Fruit fly (Drosophila melanogaster) whole organism, pupa: Measurements from ENCODE around the gene Kr-h2.

Experiments
- CG10348 ChIP-seq: fragments of 200-800 bp; sonication (Bioruptor generic); IDR thresholded peaks from 2 replicates; pipeline ENCODE4 v1.3.6; 2022; ENCODE audit warnings: missing biosample characterization, missing genetic modification characterization
- CG12605 ChIP-seq: fragments of 200-800 bp; sonication (Bioruptor generic); IDR thresholded peaks from 2 replicates; pipeline ENCODE4 v1.3.6; 2022; ENCODE audit warnings: missing biosample characterization, missing genetic modification characterization
- CG17806 ChIP-seq: fragments of 200-800 bp; sonication (Bioruptor generic); optimal IDR thresholded peaks from 2 replicates; lab custom pipeline; 2018; ENCODE audit warnings: missing biosample characterization, mild to moderate bottlenecking, missing genetic modification characterization, moderate library complexity
- CG34367 ChIP-seq: fragments of 200-800 bp; sonication (Bioruptor generic); optimal IDR thresholded peaks from 2 replicates; lab custom pipeline; 2018; ENCODE audit warnings: missing biosample characterization, mild to moderate bottlenecking, missing genetic modification characterization
- CG8301 ChIP-seq: fragments of 200-800 bp; sonication (Bioruptor generic); optimal IDR thresholded peaks from 2 replicates; lab custom pipeline; 2018; ENCODE audit warnings: missing biosample characterization, mild to moderate bottlenecking, missing genetic modification characterization
- D1 ChIP-seq: fragments of 200-800 bp; sonication (Bioruptor generic); optimal IDR thresholded peaks from 2 replicates; lab custom pipeline; 2018; ENCODE audit warnings: missing biosample characterization, mild to moderate bottlenecking, missing genetic modification characterization, moderate library complexity
- EcR ChIP-seq: fragments of 200-800 bp; sonication (Bioruptor generic); optimal IDR thresholded peaks from 3 replicates; lab custom pipeline; 2019; ENCODE audit warnings: missing biosample characterization, missing genetic modification characterization, mild to moderate bottlenecking, moderate library complexity, missing genetic modification reagents
- Pif1A ChIP-seq: fragments of 200-800 bp; sonication (Bioruptor generic); optimal IDR thresholded peaks from 3 replicates; lab custom pipeline; 2016; ENCODE audit warnings: missing biosample characterization, missing genetic modification characterization
- Snoo ChIP-seq: fragments of 200-800 bp; sonication (Bioruptor generic); optimal IDR thresholded peaks from 3 replicates; lab custom pipeline; 2017; ENCODE audit warnings: missing biosample characterization, mild to moderate bottlenecking, missing genetic modification characterization, inconsistent platforms

- TF ChIP-seq CG8301 (tag; lab: Kevin White, UChicago) (peak; percentile 35), D1 (tag; lab: Kevin White, UChicago) (no peak), Snoo (tag; lab: Kevin White, UChicago) (no peak), EcR (peak; percentile 87), CG10348 (no peak), CG34367 (tag; lab: Kevin White, UChicago) (peak; percentile 18), Pif1A (peak; percentile 27), CG17806 (tag; lab: Kevin White, UChicago) (no peak), CG12605 (peak; percentile 58; the same call in 1 of the 2 replicates)
Observed at dm6 chr2L:6100202-6100689, 29.5 kb downstream of the Kr-h2 start, which contains the start of gene stai.
